Fruit fly (Drosophila melanogaster): ENCODE measurements around the gene CG18666.

CG18666 gene

dm6 chr2L:11065106-11065878 lies 30.7 kb downstream of the CG18666 start (continued):
- TF ChIP-seq ac (GFP tag; optimal IDR thresholded peaks at IDR 0.05) (no peak), oc (tag; optimal IDR thresholded peaks at IDR 0.05) (no peak), bowl (GFP tag; IDR thresholded peaks at IDR 0.05) (no peak), CG10366 (GFP tag; IDR thresholded peaks at IDR 0.05) (0 out of 2 replicates have a peak, but pooled peaks have one; percentile 31), CG33557 (GFP tag; optimal IDR thresholded peaks at IDR 0.05) (no peak), CG15011 (GFP tag; optimal IDR thresholded peaks at IDR 0.05) (peak; percentile 16), Ets97D (GFP tag; optimal IDR thresholded peaks at IDR 0.05) (no peak), CG17912 (GFP tag; optimal IDR thresholded peaks at IDR 0.05) (no peak), CG9932 (GFP tag; IDR thresholded peaks at IDR 0.05) (peak; percentile 66), CG3407 (GFP tag; optimal IDR thresholded peaks at IDR 0.05) (no peak), CG1602 (GFP tag; optimal IDR thresholded peaks at IDR 0.05) (no peak), B-H2 (GFP tag; optimal IDR thresholded peaks at IDR 0.05) (no peak), Med (GFP tag) (peak; percentile 45), Vsx1 (GFP tag; optimal IDR thresholded peaks at IDR 0.05) (peak; percentile 14), nerfin-1 (tag; optimal IDR thresholded peaks at IDR 0.05) (no peak), sob (GFP tag; IDR thresholded peaks at IDR 0.05) (peak; percentile 41; the same call in 1 of the 2 replicates), Trl (optimal IDR thresholded peaks at IDR 0.05) (no peak), Trl (GFP tag; optimal IDR thresholded peaks at IDR 0.05) (no peak), otp (GFP tag; IDR thresholded peaks at IDR 0.05) (no peak), B-H1 (GFP tag; IDR thresholded peaks at IDR 0.05) (no peak), Hmr (GFP tag; optimal IDR thresholded peaks at IDR 0.05) (peak; percentile 73), Oli (tag; optimal IDR thresholded peaks at IDR 0.05) (peak; percentile 18), Usf (GFP tag; optimal IDR thresholded peaks at IDR 0.05) (no peak), Sox102F (GFP tag; optimal IDR thresholded peaks at IDR 0.05) (peak; percentile 25), CG30403 (GFP tag; optimal IDR thresholded peaks at IDR 0.05) (peak; percentile 42), CG11560 (tag; IDR thresholded peaks at IDR 0.05) (no peak), CG10267 (tag; optimal IDR thresholded peaks at IDR 0.05) (peak; percentile 1), Taf1 (GFP tag; IDR thresholded peaks at IDR 0.05) (peak; percentile 24; the same call in 1 of the 2 replicates), Ets65A (GFP tag) (peak; percentile 82), Ptx1 (GFP tag; IDR thresholded peaks at IDR 0.05) (peak; percentile 58), prd (optimal IDR thresholded peaks at IDR 0.05) (no peak), prd (GFP tag; IDR thresholded peaks at IDR 0.05) (peak; percentile 49), HmgZ (tag; optimal IDR thresholded peaks at IDR 0.05) (no peak), pho (GFP tag; optimal IDR thresholded peaks at IDR 0.05) (no peak), slbo (GFP tag; IDR thresholded peaks at IDR 0.05) (peak; percentile 76), CG10565 (GFP tag; optimal IDR thresholded peaks at IDR 0.05) (no peak), insv (GFP tag; optimal IDR thresholded peaks at IDR 0.05) (no peak), CG32532 (GFP tag; IDR thresholded peaks at IDR 0.05) (peak; percentile 67), amos (GFP tag; IDR thresholded peaks at IDR 0.05; ENCODE audit: partially characterized antibody) (no peak), al (GFP tag; IDR thresholded peaks at IDR 0.05) (peak; percentile 17; the same call in 1 of the 2 replicates), Hr51 (GFP tag; optimal IDR thresholded peaks at IDR 0.05) (peak in 1 of 2 experiments; percentile 38), CG16813 (GFP tag; IDR thresholded peaks at IDR 0.05; ENCODE audit: partially characterized antibody) (no peak), CG17385 (GFP tag; optimal IDR thresholded peaks at IDR 0.05) (peak; percentile 5), odd (GFP tag; optimal IDR thresholded peaks at IDR 0.05) (no peak), ash1 (GFP tag; optimal IDR thresholded peaks at IDR 0.05) (no peak), knrl (GFP tag; IDR thresholded peaks at IDR 0.05; ENCODE audit: partially characterized antibody) (no peak), CoRest (tag; optimal IDR thresholded peaks at IDR 0.05) (peak; percentile 58), CG13296 (GFP tag; optimal IDR thresholded peaks at IDR 0.05) (peak; percentile 11), pnt (GFP tag; optimal IDR thresholded peaks at IDR 0.05) (no peak), Hand (GFP tag; optimal IDR thresholded peaks at IDR 0.05) (peak; percentile 43)

Measured in whole organism, embryonic.